Worm (Caenorhabditis elegans): ENCODE results near the gene fem-2.

fem-2 gene

DNA sequence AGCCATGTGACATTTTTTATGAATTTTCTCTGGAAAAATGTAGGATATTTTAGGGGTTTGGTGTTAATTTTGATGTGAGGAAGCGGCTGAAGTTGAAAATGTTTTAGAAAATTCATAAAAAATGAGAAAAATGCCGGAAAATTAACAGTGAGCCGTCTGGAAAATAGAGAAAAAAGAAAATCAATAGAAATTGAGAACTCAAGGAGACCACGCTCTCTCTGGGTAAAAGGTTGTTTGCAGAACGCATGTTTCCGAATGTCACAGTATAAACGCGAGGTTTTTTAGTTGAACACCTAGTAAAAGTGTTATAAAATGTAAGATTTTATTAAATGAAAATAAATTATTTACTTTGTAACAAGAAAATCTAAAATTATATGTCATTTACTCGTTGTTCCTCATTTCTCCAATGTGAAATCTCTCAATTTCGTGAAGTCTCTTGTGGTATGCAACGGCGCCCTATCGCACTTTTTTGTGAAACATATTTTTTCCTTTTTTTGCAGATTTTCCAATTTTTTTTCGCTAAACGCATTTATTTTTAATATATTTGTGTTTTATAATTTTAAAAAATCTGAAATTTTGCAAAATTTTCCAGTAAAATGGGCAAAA lies 5.9 kb upstream of the fem-2 start, which contains the start of the genes tag-266 and tag-267 (continued):
- peak; percentile 9 for TF ChIP-seq lin-13 (GFP tag; optimal IDR thresholded peaks at IDR 0.05)
- no peak for TF ChIP-seq nhr-10 (tag; optimal IDR thresholded peaks at IDR 0.05)
- no peak for TF ChIP-seq lin-11 (tag; optimal IDR thresholded peaks at IDR 0.05)
- peak; percentile 49 for TF ChIP-seq nhr-25 (tag; optimal IDR thresholded peaks at IDR 0.05)
- peak; percentile 92 for TF ChIP-seq unc-55 (GFP tag; optimal IDR thresholded peaks at IDR 0.05)
- no peak for TF ChIP-seq ceh-82 (tag; optimal IDR thresholded peaks at IDR 0.05)

DNA sequence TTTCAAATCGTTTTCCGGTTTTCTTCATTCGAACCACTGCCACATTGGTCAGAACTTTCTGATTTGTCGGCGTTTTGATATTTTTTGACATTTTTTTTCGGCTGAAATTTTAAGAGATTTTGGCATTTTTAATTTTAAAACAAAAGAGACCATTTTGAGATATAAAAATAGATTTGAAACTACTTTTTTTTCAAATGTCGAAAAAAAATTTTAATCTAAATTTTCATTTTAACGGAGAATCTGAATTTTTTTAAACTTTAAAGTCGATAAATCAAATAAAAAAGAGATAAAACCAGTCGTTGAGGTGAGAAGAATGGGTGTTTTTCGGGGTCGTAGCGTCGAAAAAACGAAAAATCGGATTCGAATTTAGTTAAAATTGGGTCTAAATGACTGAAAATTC lies 3.9 kb upstream of the fem-2 start, which contains the start of gene sbds-1:
Gene sbds-1, minus strand, starts transcription at position 101 of the 400 bp plus-strand sequence.
- no peak for TF ChIP-seq nhr-10 (tag; optimal IDR thresholded peaks at IDR 0.05)
- no peak for TF ChIP-seq sem-4 (tag; optimal IDR thresholded peaks at IDR 0.05)
- no peak for TF ChIP-seq mbf-1 (tag; optimal IDR thresholded peaks at IDR 0.05)
- TF ChIP-seq unc-39 (tag; optimal IDR thresholded peaks at IDR 0.05): no peak
- no peak for TF ChIP-seq ztf-11 (tag; optimal IDR thresholded peaks at IDR 0.05)
- TF ChIP-seq dmd-4 (tag; optimal IDR thresholded peaks at IDR 0.05): no peak
- no peak for TF ChIP-seq nhr-23 (tag; optimal IDR thresholded peaks at IDR 0.05)
- no peak for TF ChIP-seq nhr-21 (tag; optimal IDR thresholded peaks at IDR 0.05)
- no peak for TF ChIP-seq unc-62 (GFP tag; optimal IDR thresholded peaks at IDR 0.05)
- TF ChIP-seq ceh-16 (tag; optimal IDR thresholded peaks at IDR 0.05): no peak
- TF ChIP-seq ztf-4 (tag; optimal IDR thresholded peaks at IDR 0.05): no peak
- TF ChIP-seq lsy-2 (tag; optimal IDR thresholded peaks at IDR 0.05): no peak
- no peak for TF ChIP-seq gmeb-1 (tag; optimal IDR thresholded peaks at IDR 0.05)
- TF ChIP-seq nhr-129 (tag; optimal IDR thresholded peaks at IDR 0.05): no peak
- TF ChIP-seq fos-1 (tag; optimal IDR thresholded peaks at IDR 0.05): no peak
- no peak for TF ChIP-seq crh-2 (tag; optimal IDR thresholded peaks at IDR 0.05)
- no peak for TF ChIP-seq sma-9 (GFP tag; optimal IDR thresholded peaks at IDR 0.05)
- no peak for TF ChIP-seq sma-9 (tag; optimal IDR thresholded peaks at IDR 0.05)
- TF ChIP-seq nhr-11 (tag; optimal IDR thresholded peaks at IDR 0.05): no peak
- TF ChIP-seq elt-1 (tag; optimal IDR thresholded peaks at IDR 0.05): no peak

DNA sequence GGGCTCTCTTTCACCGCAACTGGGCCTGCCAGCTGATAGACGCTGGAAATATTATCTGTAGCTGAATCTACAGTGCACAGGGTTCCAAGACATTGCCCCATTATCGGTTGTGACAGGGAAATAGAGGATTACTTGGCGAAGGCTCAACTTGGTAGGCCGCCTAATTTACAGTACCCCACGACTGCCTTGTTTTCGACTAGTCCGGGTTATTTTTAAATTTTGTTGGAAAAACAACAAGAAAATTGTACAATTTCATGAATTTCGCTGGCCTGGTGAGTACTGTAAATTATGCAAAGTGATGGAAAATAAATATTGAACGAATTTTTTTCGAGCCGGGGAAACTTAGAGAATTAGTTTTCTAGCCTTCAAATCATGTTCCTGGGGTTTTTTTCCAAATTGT lies 1.6 kb upstream of the fem-2 start, which contains the start of gene T19C3.7:
Gene T19C3.7, minus strand, starts transcription at position 101 of the 400 bp plus-strand sequence.
- TF ChIP-seq mab-5 (tag; optimal IDR thresholded peaks at IDR 0.05) (no peak), fos-1 (tag; optimal IDR thresholded peaks at IDR 0.05) (no peak), blmp-1 (tag; optimal IDR thresholded peaks at IDR 0.05; ENCODE audit: insufficient read depth) (no peak), elt-3 (tag; optimal IDR thresholded peaks at IDR 0.05) (no peak), unc-62 (GFP tag; optimal IDR thresholded peaks at IDR 0.05) (no peak), ztf-4 (tag; optimal IDR thresholded peaks at IDR 0.05) (no peak), nhr-12 (tag; optimal IDR thresholded peaks at IDR 0.05) (no peak), ztf-11 (tag; optimal IDR thresholded peaks at IDR 0.05) (no peak), aly-2 (tag; optimal IDR thresholded peaks at IDR 0.05) (no peak)

DNA sequence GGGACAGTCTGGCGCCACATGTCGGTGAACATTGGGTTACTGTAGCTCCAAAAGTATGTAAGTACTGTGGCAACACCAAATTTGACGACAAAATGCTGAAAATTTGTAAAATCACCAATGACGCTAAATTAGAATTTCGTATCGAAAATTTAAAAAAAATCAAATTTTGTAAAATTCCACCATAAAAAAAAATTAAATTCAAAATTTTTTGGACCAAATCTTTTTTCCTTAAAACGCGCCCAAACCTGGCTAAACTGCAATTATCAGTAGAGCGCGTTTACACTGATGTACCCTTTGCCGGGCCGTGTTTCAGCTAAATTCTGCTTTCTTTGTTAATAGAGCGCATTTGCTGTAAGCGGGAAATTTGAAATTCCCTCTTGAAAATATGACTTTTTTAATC lies 3.0 kb downstream of the fem-2 start, which contains the start of gene T19C3.6:
Gene T19C3.6, minus strand, starts transcription at position 101 of the 400 bp plus-strand sequence.
- TF ChIP-seq F13H6.1 (tag; optimal IDR thresholded peaks at IDR 0.05) (no peak), nhr-21 (tag; optimal IDR thresholded peaks at IDR 0.05) (no peak), nhr-23 (tag; optimal IDR thresholded peaks at IDR 0.05) (no peak), C34F6.9 (tag; optimal IDR thresholded peaks at IDR 0.05) (no peak), zag-1 (tag; optimal IDR thresholded peaks at IDR 0.05) (no peak), aly-2 (tag; optimal IDR thresholded peaks at IDR 0.05) (no peak), ceh-16 (tag; optimal IDR thresholded peaks at IDR 0.05) (no peak), nhr-6 (tag; optimal IDR thresholded peaks at IDR 0.05) (no peak), unc-39 (tag; optimal IDR thresholded peaks at IDR 0.05) (no peak), ztf-4 (tag; optimal IDR thresholded peaks at IDR 0.05) (no peak), sma-3 (GFP tag; optimal IDR thresholded peaks at IDR 0.05) (no peak), mbf-1 (tag; optimal IDR thresholded peaks at IDR 0.05) (no peak), egl-27 (tag; optimal IDR thresholded peaks at IDR 0.05) (no peak), ama-1 (optimal IDR thresholded peaks at IDR 0.05) (no peak), mab-5 (tag; optimal IDR thresholded peaks at IDR 0.05) (no peak), ztf-11 (tag; optimal IDR thresholded peaks at IDR 0.05) (no peak), lin-13 (GFP tag; optimal IDR thresholded peaks at IDR 0.05) (no peak), nhr-12 (tag; optimal IDR thresholded peaks at IDR 0.05) (no peak)
